4 fruit fly cellular contexts compared by ENCODE assay signal in genomic region chrX:8560087-8560999, dm6.
TF ChIP-seq lines count a peak whose summit lies in the region.

Gene CG12112, minus strand, starts transcription at chrX:8560192.
Gene Trf4-1, plus strand, starts transcription at chrX:8560322.

TF ChIP-seq in whole organism, adult, 20 proteins besides CTCF, POLR2A, EP300 and RAD21 (continued from another document):
- TF ChIP-seq CG11617 (GFP tag; optimal IDR thresholded peaks at IDR 0.05; lab: Kevin White, UChicago) = no peak
- peak; percentile 86 for TF ChIP-seq Mnt (GFP tag; optimal IDR thresholded peaks at IDR 0.05; lab: Kevin White, UChicago)
- no peak for TF ChIP-seq Clk (GFP tag; optimal IDR thresholded peaks at IDR 0.05; lab: Kevin White, UChicago)

TF ChIP-seq in whole organism, embryonic, 481 proteins besides CTCF, POLR2A, EP300 and RAD21 (continued from another document and continues in another):
- TF ChIP-seq CG8944 (GFP tag; optimal IDR thresholded peaks at IDR 0.05; lab: Kevin White, UChicago) (no peak), H2.0 (GFP tag; IDR thresholded peaks at IDR 0.05; lab: Robert Waterston, UW) (no peak), CG8478 (optimal IDR thresholded peaks at IDR 0.05; lab: Kevin White, UChicago) (peak; percentile 73), PHDP (tag; optimal IDR thresholded peaks at IDR 0.05; lab: Kevin White, UChicago) (no peak), bsh (GFP tag; optimal IDR thresholded peaks at IDR 0.05; lab: Kevin White, UChicago) (no peak), sens (GFP tag; lab: Kevin White, UChicago) (peak; percentile 79), CG16815 (GFP tag; optimal IDR thresholded peaks at IDR 0.05; lab: Kevin White, UChicago) (no peak), Ptx1 (GFP tag; IDR thresholded peaks at IDR 0.05; lab: Robert Waterston, UW) (no peak), CG34224 (GFP tag; IDR thresholded peaks at IDR 0.05; lab: Robert Waterston, UW; ENCODE audit: partially characterized antibody) (peak; percentile 73), CG13123 (GFP tag; optimal IDR thresholded peaks at IDR 0.05; lab: Kevin White, UChicago) (no peak), pnt (GFP tag; optimal IDR thresholded peaks at IDR 0.05; lab: Kevin White, UChicago) (no peak), CHES-1-like (GFP tag; optimal IDR thresholded peaks at IDR 0.05; lab: Kevin White, UChicago) (no peak), CG13424 (tag; optimal IDR thresholded peaks at IDR 0.05; lab: Kevin White, UChicago) (peak; percentile 34), CG16779 (GFP tag; IDR thresholded peaks at IDR 0.05; lab: Robert Waterston, UW) (no peak), Adf1 (GFP tag; IDR thresholded peaks at IDR 0.05; lab: Robert Waterston, UW) (no peak), CG7372 (GFP tag; IDR thresholded peaks at IDR 0.05; lab: Robert Waterston, UW) (no peak), Ada2b (GFP tag; IDR thresholded peaks at IDR 0.05; lab: Robert Waterston, UW) (no peak), B-H1 (GFP tag; IDR thresholded peaks at IDR 0.05; lab: Robert Waterston, UW) (no peak), jing (GFP tag; optimal IDR thresholded peaks at IDR 0.05; lab: Kevin White, UChicago) (no peak), CoRest (tag; optimal IDR thresholded peaks at IDR 0.05; lab: Kevin White, UChicago) (peak; percentile 37), CG9215 (GFP tag; IDR thresholded peaks at IDR 0.05; lab: Robert Waterston, UW) (no peak), sens-2 (GFP tag; IDR thresholded peaks at IDR 0.05; lab: Robert Waterston, UW) (no peak), BtbVII (GFP tag; optimal IDR thresholded peaks at IDR 0.05; lab: Kevin White, UChicago) (peak; percentile 19), br (optimal IDR thresholded peaks at IDR 0.05; lab: Kevin White, UChicago) (no peak), CG33213 (GFP tag; optimal IDR thresholded peaks at IDR 0.05; lab: Kevin White, UChicago) (peak; percentile 24), Fer3 (tag; optimal IDR thresholded peaks at IDR 0.05; lab: Kevin White, UChicago) (no peak), bigmax (GFP tag; optimal IDR thresholded peaks at IDR 0.05; lab: Kevin White, UChicago) (no peak), croc (GFP tag; conservative IDR thresholded peaks at IDR 0.05; lab: Robert Waterston, UW) (no peak), Dek (tag; optimal IDR thresholded peaks at IDR 0.05; lab: Kevin White, UChicago) (peak; percentile 3), Sox100B (GFP tag; optimal IDR thresholded peaks at IDR 0.05; lab: Kevin White, UChicago) (no peak), lola (GFP tag; optimal IDR thresholded peaks at IDR 0.05; lab: Kevin White, UChicago) (peak in 1 of 3 experiments; percentile 24), Hr3 (GFP tag; optimal IDR thresholded peaks at IDR 0.05; lab: Kevin White, UChicago) (no peak), sna (GFP tag; IDR thresholded peaks at IDR 0.05; lab: Robert Waterston, UW; ENCODE audit: partially characterized antibody) (peak; percentile 63), CG11504 (tag; optimal IDR thresholded peaks at IDR 0.05; lab: Kevin White, UChicago) (peak; percentile 30), Med (GFP tag; lab: Kevin White, UChicago) (peak; percentile 77), insv (GFP tag; optimal IDR thresholded peaks at IDR 0.05; lab: Kevin White, UChicago) (no peak), aop (GFP tag; IDR thresholded peaks at IDR 0.05; lab: Robert Waterston, UW) (no peak), grn (GFP tag; optimal IDR thresholded peaks at IDR 0.05; lab: Kevin White, UChicago) (peak; percentile 8), Nf-YA (GFP tag; IDR thresholded peaks at IDR 0.05; lab: Robert Waterston, UW) (no peak), pzg (GFP tag; optimal IDR thresholded peaks at IDR 0.05; lab: Kevin White, UChicago) (peak; percentile 91), CG2889 (GFP tag; IDR thresholded peaks at IDR 0.05; lab: Robert Waterston, UW) (no peak), fd96Cb (tag; optimal IDR thresholded peaks at IDR 0.05; lab: Kevin White, UChicago) (no peak), Rfx (GFP tag; IDR thresholded peaks at IDR 0.05; lab: Robert Waterston, UW) (no peak), CG15601 (tag; optimal IDR thresholded peaks at IDR 0.05; lab: Kevin White, UChicago) (peak; percentile 46), eyg (GFP tag; optimal IDR thresholded peaks at IDR 0.05; lab: Kevin White, UChicago) (no peak), Gsc (GFP tag; IDR thresholded peaks at IDR 0.05; lab: Robert Waterston, UW) (no peak)

TF ChIP-seq in whole organism, prepupa, 60 proteins besides CTCF, POLR2A, EP300 and RAD21 (continued from another document):
- no peak for TF ChIP-seq CG6792 (GFP tag; optimal IDR thresholded peaks at IDR 0.05; lab: Kevin White, UChicago)
- no peak for TF ChIP-seq CG6854 (GFP tag; optimal IDR thresholded peaks at IDR 0.05; lab: Kevin White, UChicago)
- TF ChIP-seq CG10669 (GFP tag; optimal IDR thresholded peaks at IDR 0.05; lab: Kevin White, UChicago) = no peak
- peak in 1 of 2 experiments; percentile 60 for TF ChIP-seq ss (GFP tag; optimal IDR thresholded peaks at IDR 0.05; lab: Kevin White, UChicago)
- peak; percentile 59 for TF ChIP-seq lz (GFP tag; optimal IDR thresholded peaks at IDR 0.05; lab: Kevin White, UChicago)
- TF ChIP-seq Smox (GFP tag; optimal IDR thresholded peaks at IDR 0.05; lab: Kevin White, UChicago) = peak; percentile 52
- TF ChIP-seq Eip78C (GFP tag; lab: Kevin White, UChicago) = peak; percentile 71
- peak; percentile 55 for TF ChIP-seq CG31627 (GFP tag; optimal IDR thresholded peaks at IDR 0.05; lab: Kevin White, UChicago)
- peak; percentile 57 for TF ChIP-seq CG6163 (GFP tag; IDR thresholded peaks at IDR 0.05; lab: Robert Waterston, UW)
- no peak for TF ChIP-seq CG11762 (GFP tag; optimal IDR thresholded peaks at IDR 0.05; lab: Kevin White, UChicago; ENCODE audit: insufficient read depth)
- peak; percentile 68 for TF ChIP-seq svp (GFP tag; lab: Kevin White, UChicago)
- no peak for TF ChIP-seq CG16779 (tag; optimal IDR thresholded peaks at IDR 0.05; lab: Kevin White, UChicago)
- no peak for TF ChIP-seq CG11902 (GFP tag; optimal IDR thresholded peaks at IDR 0.05; lab: Kevin White, UChicago)
- peak; percentile 27 for TF ChIP-seq Ets21C (GFP tag; optimal IDR thresholded peaks at IDR 0.05; lab: Kevin White, UChicago)
- TF ChIP-seq cyc (GFP tag; optimal IDR thresholded peaks at IDR 0.05; lab: Kevin White, UChicago) = peak; percentile 26
- TF ChIP-seq pdm3 (GFP tag; optimal IDR thresholded peaks at IDR 0.05; lab: Kevin White, UChicago) = peak; percentile 58
- TF ChIP-seq fkh (GFP tag; optimal IDR thresholded peaks at IDR 0.05; lab: Kevin White, UChicago) = no peak
- no peak for TF ChIP-seq fd59A (GFP tag; optimal IDR thresholded peaks at IDR 0.05; lab: Kevin White, UChicago)
- peak; percentile 27 for TF ChIP-seq topi (GFP tag; optimal IDR thresholded peaks at IDR 0.05; lab: Kevin White, UChicago)
- TF ChIP-seq eg (GFP tag; IDR thresholded peaks at IDR 0.05; lab: Robert Waterston, UW) = peak; percentile 21; the same call in 1 of the 3 replicates
- TF ChIP-seq dac (GFP tag; optimal IDR thresholded peaks at IDR 0.05; lab: Kevin White, UChicago) = no peak
- peak; percentile 37 for TF ChIP-seq acj6 (GFP tag; optimal IDR thresholded peaks at IDR 0.05; lab: Kevin White, UChicago)
- TF ChIP-seq net (GFP tag; optimal IDR thresholded peaks at IDR 0.05; lab: Kevin White, UChicago) = no peak
- TF ChIP-seq CG10631 (GFP tag; optimal IDR thresholded peaks at IDR 0.05; lab: Kevin White, UChicago) = no peak
- TF ChIP-seq CG8632 (GFP tag; optimal IDR thresholded peaks at IDR 0.05; lab: Kevin White, UChicago) = no peak

TF ChIP-seq in whole organism, wandering third instar larva, 38 proteins besides CTCF, POLR2A, EP300 and RAD21 (continued from another document):
- peak; percentile 26 for TF ChIP-seq rgr (GFP tag; optimal IDR thresholded peaks at IDR 0.05; lab: Kevin White, UChicago)
- TF ChIP-seq HLH106 (tag; optimal IDR thresholded peaks at IDR 0.05; lab: Kevin White, UChicago) = peak; percentile 40
- TF ChIP-seq dsf (GFP tag; optimal IDR thresholded peaks at IDR 0.05; lab: Kevin White, UChicago; ENCODE audit: borderline replicate concordance) = no peak
- peak; percentile 24 for TF ChIP-seq ey (GFP tag; optimal IDR thresholded peaks at IDR 0.05; lab: Kevin White, UChicago)
- peak; percentile 37 for TF ChIP-seq psq (GFP tag; optimal IDR thresholded peaks at IDR 0.05; lab: Kevin White, UChicago)
- TF ChIP-seq dl (GFP tag; optimal IDR thresholded peaks at IDR 0.05; lab: Kevin White, UChicago; ENCODE audit: insufficient read depth in 1 of 2, partially characterized antibody in 2 of 2) = peak in 1 of 2 experiments; percentile 15
- no peak for TF ChIP-seq Abd-B (GFP tag; optimal IDR thresholded peaks at IDR 0.05; lab: Kevin White, UChicago)
TF ChIP-seq in whole organism, wandering third instar larva: peak in this region for 18.
